Worm (Caenorhabditis elegans): ENCODE measurements around the gene grl-18.
"Not testable (repeated sequence)": the region's sequence is repeated elsewhere in the genome, so short reads cannot be mapped to it uniquely, and the experiment has no call there.

The grl-18 gene

ce11 chrV:5477719-5478118 is 10.9 kb downstream of the grl-18 start:
- no peak for TF ChIP-seq ceh-83 (GFP tag; optimal IDR thresholded peaks at IDR 0.05)
- no peak for TF ChIP-seq flh-1 (GFP tag; optimal IDR thresholded peaks at IDR 0.05)
- no peak for TF ChIP-seq pha-4 (tag; optimal IDR thresholded peaks at IDR 0.05)
- TF ChIP-seq lin-13 (tag; optimal IDR thresholded peaks at IDR 0.05) = no peak
- no peak for TF ChIP-seq mab-5 (tag; optimal IDR thresholded peaks at IDR 0.05)
- TF ChIP-seq nhr-2 (tag; optimal IDR thresholded peaks at IDR 0.05) = no peak

ce11 chrV:5470930-5471329 is 17.7 kb downstream of the grl-18 start, which contains the start of gene ZC317.7:
Gene ZC317.7, minus strand, starts transcription at chrV:5471030.
- not testable (repeated sequence) for TF ChIP-seq bed-3 (GFP tag; optimal IDR thresholded peaks at IDR 0.05); elt-1 (tag; optimal IDR thresholded peaks at IDR 0.05; ENCODE audit: borderline replicate concordance, insufficient read depth); ham-2 (GFP tag; optimal IDR thresholded peaks at IDR 0.05)

DNA sequence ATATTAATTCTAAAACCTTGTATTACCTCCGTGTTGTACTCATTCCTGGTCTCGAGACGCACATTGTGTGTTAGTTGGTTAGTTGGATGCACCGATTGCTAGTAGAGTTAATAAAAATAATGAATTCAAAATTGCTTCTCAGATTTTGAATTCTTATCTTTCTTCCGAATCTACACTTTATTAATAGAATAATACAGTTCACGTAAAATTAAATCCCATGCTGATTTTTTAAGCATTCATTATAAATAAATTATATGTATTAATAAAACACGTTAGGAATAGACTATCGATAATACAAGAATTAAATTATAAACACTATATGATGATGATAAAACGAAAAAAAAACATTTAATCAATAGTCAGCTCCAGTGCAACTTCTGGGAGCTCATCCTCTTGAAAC is 20.2 kb downstream of the grl-18 start, which contains the start of gene ZC317.6:
ZC317.6 (minus strand) TSS at position 101 of the 400 bp plus-strand sequence.
- TF ChIP-seq ztf-11 (tag; optimal IDR thresholded peaks at IDR 0.05); elt-1 (tag; optimal IDR thresholded peaks at IDR 0.05; ENCODE audit: borderline replicate concordance, insufficient read depth); lin-13 (tag; optimal IDR thresholded peaks at IDR 0.05): not testable (repeated sequence)

- TF ChIP-seq ceh-39 (tag; optimal IDR thresholded peaks at IDR 0.05) (no peak), unc-62 (GFP tag; optimal IDR thresholded peaks at IDR 0.05) (no peak), elt-1 (tag; optimal IDR thresholded peaks at IDR 0.05; ENCODE audit: borderline replicate concordance, insufficient read depth) (no peak), sptf-1 (tag; optimal IDR thresholded peaks at IDR 0.05) (no peak), pha-4 (tag; optimal IDR thresholded peaks at IDR 0.05) (no peak), drap-1 (GFP tag; optimal IDR thresholded peaks at IDR 0.05) (no peak), ham-2 (GFP tag; optimal IDR thresholded peaks at IDR 0.05) (no peak), unc-39 (tag; optimal IDR thresholded peaks at IDR 0.05) (no peak), ztf-11 (tag; optimal IDR thresholded peaks at IDR 0.05) (no peak), nhr-76 (tag; optimal IDR thresholded peaks at IDR 0.05) (no peak), lin-13 (tag; optimal IDR thresholded peaks at IDR 0.05) (no peak), blmp-1 (tag; optimal IDR thresholded peaks at IDR 0.05) (no peak), M03D4.4 (tag; optimal IDR thresholded peaks at IDR 0.05) (no peak), ceh-43 (GFP tag; optimal IDR thresholded peaks at IDR 0.05) (no peak), nhr-12 (tag; optimal IDR thresholded peaks at IDR 0.05) (no peak), ceh-83 (GFP tag; optimal IDR thresholded peaks at IDR 0.05) (no peak), mab-5 (tag; optimal IDR thresholded peaks at IDR 0.05) (no peak), tbx-8 (GFP tag; optimal IDR thresholded peaks at IDR 0.05) (no peak), sem-2 (GFP tag; optimal IDR thresholded peaks at IDR 0.05) (no peak), zip-8 (tag; optimal IDR thresholded peaks at IDR 0.05) (no peak)
Observed at ce11 chrV:5465335-5465734, 23.3 kb downstream of the grl-18 start, which contains the start of gene srg-68. Gene srg-68, minus strand, starts transcription at chrV:5465435.

DNA sequence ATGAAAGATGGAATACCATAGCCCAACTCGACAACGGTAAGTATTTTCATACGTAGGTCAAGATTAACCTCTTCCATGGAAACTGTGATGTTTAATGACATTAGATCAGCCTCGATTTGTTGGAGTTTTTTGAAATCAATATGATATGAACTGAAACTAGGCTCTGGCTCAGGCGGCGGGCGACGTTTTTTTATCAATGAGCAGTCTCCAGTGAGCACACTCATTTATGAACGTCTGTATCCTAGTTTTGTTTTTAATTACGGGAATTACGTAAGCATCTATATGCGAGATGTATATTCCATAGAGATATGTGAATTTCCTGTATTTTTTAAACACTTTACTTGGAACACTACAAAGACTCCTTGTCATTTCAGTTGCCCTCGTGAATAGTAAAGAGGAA is 25.8 kb downstream of the grl-18 start, which contains the start of gene srg-67:
srg-67 (minus strand) TSS at position 101 of the 400 bp plus-strand sequence.
- no peak for TF ChIP-seq nhr-237 (tag; optimal IDR thresholded peaks at IDR 0.05)
- no peak for TF ChIP-seq mab-5 (tag; optimal IDR thresholded peaks at IDR 0.05)
- no peak for TF ChIP-seq ces-1 (GFP tag; optimal IDR thresholded peaks at IDR 0.05)
- TF ChIP-seq drap-1 (GFP tag; optimal IDR thresholded peaks at IDR 0.05) = no peak

ce11 chrV:5459806-5460205 is 28.9 kb downstream of the grl-18 start, which contains the start of gene ZC317.2:
Gene ZC317.2, plus strand, starts transcription at chrV:5460106.
- no peak for TF ChIP-seq ceh-43 (GFP tag; optimal IDR thresholded peaks at IDR 0.05)
- no peak for TF ChIP-seq mls-2 (tag; optimal IDR thresholded peaks at IDR 0.05)
- TF ChIP-seq blmp-1 (tag; optimal IDR thresholded peaks at IDR 0.05) = no peak
- no peak for TF ChIP-seq cnd-1 (tag; optimal IDR thresholded peaks at IDR 0.05)
- no peak for TF ChIP-seq tbx-8 (GFP tag; optimal IDR thresholded peaks at IDR 0.05)
- TF ChIP-seq ces-1 (GFP tag; optimal IDR thresholded peaks at IDR 0.05) = no peak
- TF ChIP-seq nhr-28 (tag; optimal IDR thresholded peaks at IDR 0.05) = no peak

DNA sequence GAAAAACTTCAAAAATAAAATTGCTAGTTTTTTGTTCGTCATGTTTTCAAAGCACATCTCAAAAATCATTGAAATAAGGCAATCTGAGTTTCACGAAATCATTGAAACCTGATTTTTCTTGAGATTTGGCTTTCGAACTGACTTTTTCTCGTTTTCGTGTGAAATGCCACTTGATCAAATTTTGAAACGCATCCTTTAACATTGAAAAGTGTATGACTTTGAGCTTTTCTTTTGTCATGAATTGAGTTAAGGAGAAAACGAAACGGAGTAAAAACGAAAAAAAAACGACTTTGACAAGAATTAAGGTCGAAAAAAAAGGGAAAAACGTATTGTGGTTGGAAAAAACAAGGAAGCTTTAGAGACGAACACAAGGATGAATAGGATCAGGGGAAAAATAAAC is 33.7 kb downstream of the grl-18 start:
- no peak for TF ChIP-seq unc-120 (tag; optimal IDR thresholded peaks at IDR 0.05; ENCODE audit: poor library complexity, severe bottlenecking)
- no peak for TF ChIP-seq snpc-4 (tag; optimal IDR thresholded peaks at IDR 0.05)
- no peak for TF ChIP-seq lin-13 (tag; optimal IDR thresholded peaks at IDR 0.05)
- TF ChIP-seq ces-1 (GFP tag; optimal IDR thresholded peaks at IDR 0.05) = peak; percentile 9
- no peak for TF ChIP-seq sem-2 (GFP tag; optimal IDR thresholded peaks at IDR 0.05)

Measured in whole organism, mixed stage, embryonic.